Worm (Caenorhabditis elegans) whole organism, late embryonic: Measurements from ENCODE around the gene Y46G5A.7.
"Not testable (repeated sequence)": the region's sequence is repeated elsewhere in the genome, so short reads cannot be mapped to it uniquely, and the experiment has no call there.

Source experiments
- Y22D7AL.16 ChIP-seq: sonication (generic microtip); optimal IDR thresholded peaks from 2 replicates; lab custom pipeline; 2016; ENCODE audit warnings: missing genetic modification characterization, missing compliant biosample characterization
- ceh-48 ChIP-seq: sonication (generic microtip); optimal IDR thresholded peaks from 2 replicates; lab custom pipeline; 2016; ENCODE audit warnings: missing genetic modification characterization, inconsistent platforms, missing compliant biosample characterization
- nfya-1 ChIP-seq: sonication (generic microtip); optimal IDR thresholded peaks from 2 replicates; lab custom pipeline; 2017; ENCODE audit warnings: missing genetic modification characterization, mild to moderate bottlenecking, missing compliant biosample characterization, antibody characterized with exemption, moderate library complexity
- pag-3 ChIP-seq: sonication (generic microtip); optimal IDR thresholded peaks from 2 replicates; lab custom pipeline; 2016; ENCODE audit warnings: missing compliant biosample characterization, missing genetic modification characterization, borderline replicate concordance
- pqm-1 ChIP-seq: sonication (generic microtip); optimal IDR thresholded peaks from 2 replicates; lab custom pipeline; 2016; ENCODE audit warnings: missing genetic modification characterization, missing compliant biosample characterization

- not testable (repeated sequence) for TF ChIP-seq nfya-1; ceh-48; pag-3 (tag; lab: Kevin White, UChicago); pqm-1; Y22D7AL.16 (tag; lab: Kevin White, UChicago)
Measured at ce11 chrII:12749720-12750119, 6.4 kb downstream of the Y46G5A.7 start.
